Worm (Caenorhabditis elegans): ENCODE data around the gene mtm-3.

DNA sequence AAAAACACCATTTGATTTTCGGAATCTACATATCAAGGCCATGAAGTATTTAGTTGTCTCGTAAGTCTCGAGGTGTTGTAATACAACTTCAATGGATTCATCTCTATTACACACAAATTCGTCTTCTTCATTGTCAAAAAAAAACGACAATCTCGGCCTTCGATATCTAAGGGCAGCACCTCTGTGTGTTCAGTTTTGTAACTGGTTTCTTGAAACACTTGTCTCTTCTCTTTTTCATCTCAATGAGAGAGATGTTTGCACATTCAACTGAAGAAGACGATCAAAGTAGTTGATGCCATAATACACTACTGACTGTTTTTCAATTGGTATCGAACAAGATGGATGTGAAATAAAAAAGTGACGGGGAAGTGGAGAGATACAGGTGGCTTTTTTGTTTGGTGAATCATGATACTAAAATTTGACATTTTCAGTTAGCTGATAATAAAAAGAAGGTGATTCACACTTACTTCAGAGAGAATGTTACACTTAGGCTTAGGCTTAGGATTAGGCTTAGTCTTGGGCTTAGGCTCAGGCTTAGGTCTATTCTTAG is 11.2 kb upstream of the mtm-3 start:
- no peak for TF ChIP-seq lim-7 (GFP tag; IDR thresholded peaks at IDR 0.05)
- TF ChIP-seq ztf-7 (tag; optimal IDR thresholded peaks at IDR 0.05) = no peak
- TF ChIP-seq nhr-237 (tag; optimal IDR thresholded peaks at IDR 0.05) = no peak
- no peak for TF ChIP-seq spr-3 (GFP tag; optimal IDR thresholded peaks at IDR 0.05)
- TF ChIP-seq php-3 (GFP tag; IDR thresholded peaks at IDR 0.05) = no peak

Measured in whole organism, L4 larva.